Worm (Caenorhabditis elegans) whole organism, L1 larva: ENCODE results near the gene C34F6.12.

Source experiments
- F16B12.6 ChIP-seq: fragments of 150-350 bp; optimal IDR thresholded peaks from 2 replicates; lab custom pipeline; 2014; ENCODE audit warnings: missing biosample characterization, missing genetic modification characterization
- alr-1 ChIP-seq: fragments of 200-800 bp; sonication (Bioruptor generic); optimal IDR thresholded peaks from 2 replicates; lab custom pipeline; 2018; ENCODE audit warnings: borderline replicate concordance, mild to moderate bottlenecking, missing genetic modification characterization, missing compliant biosample characterization
- ceh-82 ChIP-seq, 3 experiments: fragments of 150-350 bp in 1 of 3; sonication (generic microtip) in 2 of 3; optimal IDR thresholded peaks; 2 replicates each; lab custom pipeline; 2014 to 2017; ENCODE audit warnings: missing biosample characterization in 3 of 3, missing genetic modification characterization in 3 of 3
- dsc-1 ChIP-seq: sonication (generic microtip); optimal IDR thresholded peaks from 2 replicates; lab custom pipeline; 2016; ENCODE audit warnings: mild to moderate bottlenecking, missing genetic modification characterization, missing compliant biosample characterization
- fkh-10 ChIP-seq: sonication (generic microtip); optimal IDR thresholded peaks from 2 replicates; lab custom pipeline; 2017; ENCODE audit warnings: missing biosample characterization, missing genetic modification reagents, missing genetic modification characterization
- hpl-2 ChIP-seq: fragments of 150-350 bp; optimal IDR thresholded peaks from 2 replicates; lab custom pipeline; 2014; ENCODE audit warnings: missing biosample characterization, missing genetic modification reagents, missing genetic modification characterization
- isw-1 ChIP-seq: fragments of 200-800 bp; sonication (Bioruptor generic); IDR thresholded peaks from 2 replicates; pipeline ENCODE4 v1.3.6; 2022; ENCODE audit warnings: missing genetic modification characterization, missing compliant biosample characterization
- lin-39 ChIP-seq: fragments of 150-350 bp; optimal IDR thresholded peaks from 2 replicates; lab custom pipeline; 2014; ENCODE audit warnings: missing biosample characterization, missing genetic modification reagents, missing genetic modification characterization
- nhr-71 ChIP-seq: sonication (generic microtip); optimal IDR thresholded peaks from 2 replicates; lab custom pipeline; 2016; ENCODE audit warnings: mild to moderate bottlenecking, missing genetic modification characterization, moderate library complexity, missing compliant biosample characterization
- nhr-85 ChIP-seq: sonication (generic microtip); peaks from one replicate; lab custom pipeline; 2016; ENCODE audit warnings: missing genetic modification characterization, inconsistent platforms, missing compliant biosample characterization
- tlp-1 ChIP-seq: fragments of 150-350 bp; optimal IDR thresholded peaks from 2 replicates; lab custom pipeline; 2014; ENCODE audit warnings: missing biosample characterization, missing genetic modification characterization
- unc-30 ChIP-seq: sonication (generic microtip); optimal IDR thresholded peaks from 2 replicates; lab custom pipeline; 2017; ENCODE audit warnings: missing biosample characterization, missing genetic modification characterization
- ztf-4 ChIP-seq: fragments of 150-350 bp; optimal IDR thresholded peaks from 2 replicates; lab custom pipeline; 2014; ENCODE audit warnings: missing biosample characterization, missing genetic modification characterization

The C34F6.12 gene

ce11 chrX:11189515-11189914, 37.0 kb downstream of the C34F6.12 start, which contains the start of gene F13D2.1:
Gene F13D2.1 (minus strand): TSS chrX:11189615.
- no peak for TF ChIP-seq isw-1
- no peak for TF ChIP-seq fkh-10 (GFP tag; lab: Kevin White, UChicago)

- TF ChIP-seq tlp-1 (tag; lab: Kevin White, UChicago) (no peak), dsc-1 (tag; lab: Kevin White, UChicago) (no peak), alr-1 (tag; lab: Kevin White, UChicago) (no peak), ztf-4 (tag; lab: Kevin White, UChicago) (no peak)
- TF ChIP-seq, all 84 proteins: peak for 0
Observed at ce11 chrX:11185498-11185897, 41.0 kb downstream of the C34F6.12 start, which contains the start of gene gnrr-7. Gene gnrr-7 (plus strand): TSS chrX:11185798.

ce11 chrX:11178599-11178998, 47.9 kb downstream of the C34F6.12 start, which contains the start of gene gnrr-6:
Gene gnrr-6 (plus strand): TSS chrX:11178899.
- TF ChIP-seq nhr-85 (tag; lab: Kevin White, UChicago), result no peak
- TF ChIP-seq ceh-82 (tag; optimal IDR thresholded peaks at IDR 0.05; lab: Kevin White, UChicago), result no peak
- TF ChIP-seq hpl-2 (GFP tag; lab: Kevin White, UChicago), result no peak
- TF ChIP-seq alr-1 (tag; lab: Kevin White, UChicago), result no peak
- TF ChIP-seq unc-30 (tag; lab: Kevin White, UChicago), result no peak
- TF ChIP-seq F16B12.6 (tag; lab: Kevin White, UChicago), result no peak
- no peak for TF ChIP-seq lin-39 (tag; lab: Kevin White, UChicago)
- no peak for TF ChIP-seq nhr-71
